Worm (Caenorhabditis elegans) whole organism, L1 larva: Measurements from ENCODE around the gene mmad-1.

Source experiments
- C04F5.9 ChIP-seq: sonication (generic microtip); optimal IDR thresholded peaks from 2 replicates; lab custom pipeline; 2016; ENCODE audit warnings: missing genetic modification characterization, missing compliant biosample characterization
- Y116A8C.19 ChIP-seq: sonication (generic microtip); optimal IDR thresholded peaks from 2 replicates; lab custom pipeline; 2016; ENCODE audit warnings: missing compliant biosample characterization, missing genetic modification characterization, borderline replicate concordance
- alr-1 ChIP-seq: fragments of 200-800 bp; sonication (Bioruptor generic); optimal IDR thresholded peaks from 2 replicates; lab custom pipeline; 2018; ENCODE audit warnings: borderline replicate concordance, mild to moderate bottlenecking, missing genetic modification characterization, missing compliant biosample characterization
- aly-2 ChIP-seq: fragments of 150-350 bp; optimal IDR thresholded peaks from 2 replicates; lab custom pipeline; 2014; ENCODE audit warnings: missing biosample characterization, missing genetic modification characterization
- ama-1 ChIP-seq: fragments of 150-350 bp; optimal IDR thresholded peaks from 2 replicates; lab custom pipeline; 2014
- ceh-8 ChIP-seq: fragments of 200-800 bp; sonication (Bioruptor generic); optimal IDR thresholded peaks from 2 replicates; lab custom pipeline; 2018; ENCODE audit warnings: mild to moderate bottlenecking, missing genetic modification characterization, moderate library complexity, missing compliant biosample characterization
- ceh-88 ChIP-seq: fragments of 200-800 bp; sonication (Bioruptor generic); IDR thresholded peaks from 2 replicates; pipeline ENCODE4 v1.3.6; 2022; ENCODE audit warnings: missing genetic modification characterization, missing compliant biosample characterization
- efl-1 ChIP-seq, 4 experiments: fragments of 150-350 bp; optimal IDR thresholded peaks in 3 of 4; peaks in 1 of 4; 1 replicate in 1 of 4; 2 replicates in 3 of 4; lab custom pipeline; 2014; ENCODE audit warnings: missing biosample characterization in 2 of 4, missing genetic modification characterization in 2 of 4, missing genetic modification reagents in 2 of 4
- efl-3 ChIP-seq: fragments of 200-800 bp; sonication (Bioruptor generic); optimal IDR thresholded peaks from 2 replicates; lab custom pipeline; 2018; ENCODE audit warnings: mild to moderate bottlenecking, missing genetic modification characterization, missing compliant biosample characterization
- elt-3 ChIP-seq, 6 experiments: fragments of 150-350 bp in 1 of 6; sonication (generic microtip); optimal IDR thresholded peaks; 2 replicates each; lab custom pipeline; 2017 to 2018; ENCODE audit warnings: missing biosample characterization in 6 of 6, missing genetic modification characterization in 6 of 6, inconsistent platforms in 1 of 6
- ets-5 ChIP-seq: fragments of 200-800 bp; sonication (Bioruptor generic); IDR thresholded peaks from 2 replicates; pipeline ENCODE4 v1.3.6; 2022; ENCODE audit warnings: missing genetic modification characterization, missing compliant biosample characterization
- fkh-8 ChIP-seq: sonication (generic microtip); optimal IDR thresholded peaks from 2 replicates; lab custom pipeline; 2016; ENCODE audit warnings: mild to moderate bottlenecking, missing genetic modification characterization, missing compliant biosample characterization
- fos-1 ChIP-seq: fragments of 150-350 bp; optimal IDR thresholded peaks from 2 replicates; lab custom pipeline; 2014; ENCODE audit warnings: missing biosample characterization, missing genetic modification characterization
- grh-1 ChIP-seq: fragments of 200-800 bp; sonication (Bioruptor generic); IDR thresholded peaks from 2 replicates; pipeline ENCODE4 v1.3.6; 2022; ENCODE audit warnings: missing genetic modification reagents, missing genetic modification characterization, missing compliant biosample characterization
- irx-1 ChIP-seq: sonication (generic microtip); optimal IDR thresholded peaks from 2 replicates; lab custom pipeline; 2016; ENCODE audit warnings: missing genetic modification characterization, missing compliant biosample characterization
- jun-1 ChIP-seq: fragments of 150-350 bp; optimal IDR thresholded peaks from 2 replicates; lab custom pipeline; 2014; ENCODE audit warnings: missing biosample characterization, missing genetic modification reagents, missing genetic modification characterization
- lin-35 ChIP-seq, 2 experiments: fragments of 150-350 bp; optimal IDR thresholded peaks; 2 replicates each; lab custom pipeline; 2014; ENCODE audit warnings: missing biosample characterization in 2 of 2, missing genetic modification characterization in 2 of 2, missing genetic modification reagents in 2 of 2
- lir-3 ChIP-seq: sonication (generic microtip); optimal IDR thresholded peaks from 2 replicates; lab custom pipeline; 2016; ENCODE audit warnings: mild to moderate bottlenecking, missing genetic modification characterization, moderate library complexity, missing compliant biosample characterization; ENCODE audit not compliant: poor library complexity
- lsy-2 ChIP-seq, 2 experiments: fragments of 150-350 bp; optimal IDR thresholded peaks; 2 replicates each; lab custom pipeline; 2014; ENCODE audit warnings: missing biosample characterization in 2 of 2, missing genetic modification characterization in 2 of 2
- mab-9 ChIP-seq: fragments of 200-800 bp; sonication (Bioruptor generic); IDR thresholded peaks from 2 replicates; pipeline ENCODE4 v1.3.6; 2022; ENCODE audit warnings: missing genetic modification reagents, missing genetic modification characterization, missing compliant biosample characterization
- mep-1 ChIP-seq: fragments of 150-350 bp; optimal IDR thresholded peaks from 2 replicates; lab custom pipeline; 2014; ENCODE audit warnings: missing biosample characterization, missing genetic modification characterization
- nhr-19 ChIP-seq: fragments of 200-800 bp; sonication (Bioruptor generic); conservative IDR thresholded peaks from 2 replicates; pipeline ENCODE4 v1.3.6; 2022; ENCODE audit warnings: missing genetic modification characterization, missing compliant biosample characterization
- nhr-20 ChIP-seq: sonication (generic microtip); optimal IDR thresholded peaks from 2 replicates; lab custom pipeline; 2016; ENCODE audit warnings: mild to moderate bottlenecking, missing genetic modification characterization, missing compliant biosample characterization
- nhr-237 ChIP-seq: fragments of 150-350 bp; optimal IDR thresholded peaks from 2 replicates; lab custom pipeline; 2014; ENCODE audit warnings: missing biosample characterization, missing genetic modification characterization
- nhr-28 ChIP-seq: fragments of 150-350 bp; optimal IDR thresholded peaks from 2 replicates; lab custom pipeline; 2014; ENCODE audit warnings: missing biosample characterization, missing genetic modification characterization
- nhr-71 ChIP-seq: sonication (generic microtip); optimal IDR thresholded peaks from 2 replicates; lab custom pipeline; 2016; ENCODE audit warnings: mild to moderate bottlenecking, missing genetic modification characterization, moderate library complexity, missing compliant biosample characterization
- nhr-77 ChIP-seq: fragments of 150-350 bp; optimal IDR thresholded peaks from 2 replicates; lab custom pipeline; 2014; ENCODE audit warnings: missing biosample characterization, missing genetic modification characterization
- nhr-84 ChIP-seq: sonication (generic microtip); optimal IDR thresholded peaks from 2 replicates; lab custom pipeline; 2017; ENCODE audit warnings: missing biosample characterization, missing genetic modification characterization
- nhr-85 ChIP-seq: sonication (generic microtip); peaks from one replicate; lab custom pipeline; 2016; ENCODE audit warnings: missing genetic modification characterization, inconsistent platforms, missing compliant biosample characterization
- pag-3 ChIP-seq: sonication (generic microtip); optimal IDR thresholded peaks from 2 replicates; lab custom pipeline; 2017; ENCODE audit warnings: missing genetic modification characterization, mild to moderate bottlenecking, missing compliant biosample characterization, antibody characterized with exemption, borderline replicate concordance; ENCODE audit not compliant: insufficient read depth
- pqm-1 ChIP-seq: sonication (generic microtip); optimal IDR thresholded peaks from 3 replicates; lab custom pipeline; 2017; ENCODE audit warnings: missing biosample characterization, missing genetic modification characterization
- skn-1 ChIP-seq: fragments of 150-350 bp; optimal IDR thresholded peaks from 2 replicates; lab custom pipeline; 2014; ENCODE audit warnings: missing biosample characterization, missing genetic modification characterization
- snu-23 ChIP-seq: sonication (generic microtip); optimal IDR thresholded peaks from 2 replicates; lab custom pipeline; 2016; ENCODE audit warnings: missing genetic modification characterization, missing compliant biosample characterization
- sox-4 ChIP-seq: sonication (generic microtip); optimal IDR thresholded peaks from 2 replicates; lab custom pipeline; 2016; ENCODE audit warnings: missing genetic modification characterization, missing compliant biosample characterization
- sptf-1 ChIP-seq: fragments of 150-350 bp; optimal IDR thresholded peaks from 2 replicates; lab custom pipeline; 2014; ENCODE audit warnings: missing biosample characterization, missing genetic modification characterization
- tbx-2 ChIP-seq: sonication (generic microtip); optimal IDR thresholded peaks from 2 replicates; lab custom pipeline; 2016; ENCODE audit warnings: missing genetic modification characterization, missing compliant biosample characterization
- tlp-1 ChIP-seq: fragments of 150-350 bp; optimal IDR thresholded peaks from 2 replicates; lab custom pipeline; 2014; ENCODE audit warnings: missing biosample characterization, missing genetic modification characterization
- unc-30 ChIP-seq: sonication (generic microtip); optimal IDR thresholded peaks from 2 replicates; lab custom pipeline; 2017; ENCODE audit warnings: missing biosample characterization, missing genetic modification characterization
- unc-62 ChIP-seq: fragments of 150-350 bp; optimal IDR thresholded peaks from 2 replicates; lab custom pipeline; 2014; ENCODE audit warnings: missing biosample characterization, missing genetic modification reagents, missing genetic modification characterization
- zag-1 ChIP-seq: fragments of 150-350 bp; optimal IDR thresholded peaks from 2 replicates; lab custom pipeline; 2014; ENCODE audit warnings: missing biosample characterization, missing genetic modification characterization
- zip-4 ChIP-seq: fragments of 200-800 bp; sonication (Bioruptor generic); optimal IDR thresholded peaks from 2 replicates; lab custom pipeline; 2018; ENCODE audit warnings: mild to moderate bottlenecking, missing genetic modification characterization, moderate library complexity, missing compliant biosample characterization
- ztf-4 ChIP-seq: fragments of 150-350 bp; optimal IDR thresholded peaks from 2 replicates; lab custom pipeline; 2014; ENCODE audit warnings: missing biosample characterization, missing genetic modification characterization

Gene mmad-1

DNA sequence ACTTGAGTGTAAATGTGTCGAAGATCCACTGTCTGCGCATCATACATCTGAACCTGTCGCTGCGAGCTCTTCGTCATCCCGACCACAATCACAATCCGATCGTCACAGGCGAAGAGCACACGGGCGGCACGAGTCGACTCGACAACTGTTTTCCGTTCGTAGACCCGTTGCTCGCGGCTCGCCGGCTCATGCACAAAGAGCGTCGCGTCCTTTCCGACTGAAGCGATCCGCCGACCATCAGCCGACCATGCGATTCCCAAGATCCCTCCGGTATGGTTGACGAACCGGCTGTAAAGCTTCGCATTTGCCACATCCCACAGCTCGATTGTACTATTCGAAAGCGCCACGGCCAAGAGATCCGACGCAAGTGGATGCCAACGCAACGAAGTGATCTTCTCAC is 30.4 kb downstream of the mmad-1 start:
- no peak for TF ChIP-seq nhr-71 (tag; lab: Kevin White, UChicago)
- no peak for TF ChIP-seq efl-1 (optimal IDR thresholded peaks at IDR 0.05; lab: Kevin White, UChicago)
- TF ChIP-seq efl-1 (GFP tag; optimal IDR thresholded peaks at IDR 0.05 in 1 of 2; lab: Kevin White, UChicago): peak in 1 of 2 experiments; percentile 85
- TF ChIP-seq efl-3: no peak

ce11 chrIII:13514470-13514869 is 34.3 kb downstream of the mmad-1 start, which contains the start of gene mlh-1:
TSS of gene mlh-1 (minus strand) at chrIII:13514570.
- TF ChIP-seq efl-1 (optimal IDR thresholded peaks at IDR 0.05; lab: Kevin White, UChicago) (no peak), efl-1 (GFP tag; optimal IDR thresholded peaks at IDR 0.05 in 1 of 2; lab: Kevin White, UChicago) (peak in 1 of 2 experiments; percentile 33), jun-1 (tag; lab: Kevin White, UChicago) (no peak), zip-4 (GFP tag; lab: Kevin White, UChicago) (no peak)

- TF ChIP-seq fkh-8 (no peak), nhr-20 (no peak), ztf-4 (tag; lab: Kevin White, UChicago) (no peak), grh-1 (GFP tag; lab: Robert Waterston, UW) (no peak), mab-9 (no peak), lsy-2 (tag; optimal IDR thresholded peaks at IDR 0.05; lab: Kevin White, UChicago) (no peak), zag-1 (tag; lab: Kevin White, UChicago) (no peak), ama-1 (lab: Kevin White, UChicago) (no peak), nhr-85 (tag; lab: Kevin White, UChicago) (no peak), sptf-1 (tag; lab: Kevin White, UChicago) (no peak), fos-1 (tag; lab: Kevin White, UChicago) (no peak), nhr-19 (GFP tag; lab: Robert Waterston, UW) (no peak), nhr-84 (tag; lab: Kevin White, UChicago) (no peak), sox-4 (tag; lab: Kevin White, UChicago) (no peak)
These were observed 38.1 kb downstream of the mmad-1 start for ce11 chrIII:13510753-13511152.

ce11 chrIII:13505718-13506117 is 43.1 kb downstream of the mmad-1 start, which contains the start of gene T28A8.3:
TSS of gene T28A8.3 (plus strand) at chrIII:13506018.
- TF ChIP-seq fos-1 (tag; lab: Kevin White, UChicago) (no peak), ets-5 (GFP tag; lab: Robert Waterston, UW) (no peak), C04F5.9 (no peak), alr-1 (no peak), nhr-237 (no peak), mep-1 (tag; lab: Kevin White, UChicago) (no peak), nhr-20 (no peak), tbx-2 (tag; lab: Kevin White, UChicago) (no peak), unc-62 (GFP tag; lab: Kevin White, UChicago) (no peak), sox-4 (tag; lab: Kevin White, UChicago) (no peak), nhr-77 (tag; lab: Kevin White, UChicago) (no peak), efl-1 (optimal IDR thresholded peaks at IDR 0.05; lab: Kevin White, UChicago) (no peak), efl-1 (GFP tag; optimal IDR thresholded peaks at IDR 0.05 in 1 of 2; lab: Kevin White, UChicago) (no peak), nhr-19 (GFP tag; lab: Robert Waterston, UW) (no peak), irx-1 (tag; lab: Kevin White, UChicago) (no peak), skn-1 (tag; lab: Kevin White, UChicago) (no peak), lir-3 (no peak), ceh-8 (GFP tag; lab: Kevin White, UChicago) (no peak)

DNA sequence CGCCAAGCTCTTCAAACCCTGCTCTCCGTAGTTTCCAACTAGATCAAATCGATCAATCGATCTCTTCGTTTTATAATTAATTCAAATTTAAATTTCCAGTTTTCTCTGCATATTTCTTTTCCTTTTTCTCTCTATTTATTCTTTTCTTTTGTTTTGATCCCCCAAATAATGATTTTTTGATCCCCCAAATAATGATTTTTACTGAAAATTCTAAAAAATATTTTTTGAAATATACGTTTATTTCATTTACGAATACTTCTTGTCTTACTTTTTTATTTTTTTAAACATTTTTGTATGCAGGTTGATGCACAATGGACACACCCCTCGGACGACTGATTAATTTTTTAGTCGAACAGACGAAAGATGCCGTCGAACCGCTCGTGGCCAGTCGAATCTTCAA is 45.4 kb downstream of the mmad-1 start, which contains the start of gene T28A8.4:
Gene T28A8.4 (plus strand): TSS at position 301 of the 400 bp plus-strand sequence.
- no peak for TF ChIP-seq elt-3 (tag; optimal IDR thresholded peaks at IDR 0.05; lab: Kevin White, UChicago)
- TF ChIP-seq tbx-2 (tag; lab: Kevin White, UChicago): no peak
- no peak for TF ChIP-seq snu-23 (GFP tag; lab: Kevin White, UChicago)
- no peak for TF ChIP-seq fos-1 (tag; lab: Kevin White, UChicago)
- TF ChIP-seq nhr-84 (tag; lab: Kevin White, UChicago): no peak
- no peak for TF ChIP-seq nhr-77 (tag; lab: Kevin White, UChicago)
- no peak for TF ChIP-seq Y116A8C.19 (tag; lab: Kevin White, UChicago)
- TF ChIP-seq ceh-88 (GFP tag; lab: Robert Waterston, UW): no peak
- TF ChIP-seq skn-1 (tag; lab: Kevin White, UChicago): no peak
- no peak for TF ChIP-seq pag-3 (tag; lab: Kevin White, UChicago)
- TF ChIP-seq mab-9: no peak
- TF ChIP-seq ama-1 (lab: Kevin White, UChicago): no peak
- TF ChIP-seq lin-35 (GFP tag; optimal IDR thresholded peaks at IDR 0.05; lab: Kevin White, UChicago): no peak
- no peak for TF ChIP-seq nhr-28
- no peak for TF ChIP-seq pqm-1 (tag; lab: Kevin White, UChicago)
- TF ChIP-seq aly-2 (tag; lab: Kevin White, UChicago): no peak
- TF ChIP-seq tlp-1 (tag; lab: Kevin White, UChicago): no peak
- no peak for TF ChIP-seq unc-30
